Fruit fly (Drosophila melanogaster): ENCODE results near the gene Ak1.

Ak1 gene

dm6 chr3L:12183967-12184366 lies 19.9 kb downstream of the Ak1 start:
- no peak for TF ChIP-seq ttk (optimal IDR thresholded peaks at IDR 0.05)
- TF ChIP-seq insv (optimal IDR thresholded peaks at IDR 0.05): no peak
- no peak for TF ChIP-seq Myc (optimal IDR thresholded peaks at IDR 0.05)
- TF ChIP-seq psq (optimal IDR thresholded peaks at IDR 0.05): no peak
- no peak for TF ChIP-seq h (optimal IDR thresholded peaks at IDR 0.05)
- TF ChIP-seq Sin3A (optimal IDR thresholded peaks at IDR 0.05): no peak

dm6 chr3L:12178847-12179437 lies 24.9 kb downstream of the Ak1 start:
- TF ChIP-seq Myc (optimal IDR thresholded peaks at IDR 0.05): no peak
- TF ChIP-seq h (optimal IDR thresholded peaks at IDR 0.05): no peak
- TF ChIP-seq Sin3A (optimal IDR thresholded peaks at IDR 0.05): no peak
- no peak for TF ChIP-seq psq (optimal IDR thresholded peaks at IDR 0.05)
- no peak for TF ChIP-seq insv (optimal IDR thresholded peaks at IDR 0.05)
- TF ChIP-seq ttk (optimal IDR thresholded peaks at IDR 0.05): no peak

dm6 chr3L:12177301-12177700 lies 26.6 kb downstream of the Ak1 start, which contains the start of gene CAH2:
CAH2 (plus strand) TSS chr3L:12177601.
- TF ChIP-seq ttk (optimal IDR thresholded peaks at IDR 0.05) (no peak), Myc (optimal IDR thresholded peaks at IDR 0.05) (no peak), Sin3A (optimal IDR thresholded peaks at IDR 0.05) (no peak)

- no peak for TF ChIP-seq psq (optimal IDR thresholded peaks at IDR 0.05)
- no peak for TF ChIP-seq h (optimal IDR thresholded peaks at IDR 0.05)
- no peak for TF ChIP-seq ttk (optimal IDR thresholded peaks at IDR 0.05)
Measured at dm6 chr3L:12175382-12175781, 28.5 kb downstream of the Ak1 start, which contains the start of gene Rh7. Rh7 (minus strand) TSS chr3L:12175482.

dm6 chr3L:12163693-12164092 lies 40.2 kb downstream of the Ak1 start, which contains the start of gene CG9760:
CG9760 (minus strand) TSS chr3L:12163735.
- TF ChIP-seq insv (optimal IDR thresholded peaks at IDR 0.05) (no peak), ttk (optimal IDR thresholded peaks at IDR 0.05) (no peak), psq (optimal IDR thresholded peaks at IDR 0.05) (no peak), Sin3A (optimal IDR thresholded peaks at IDR 0.05) (no peak), h (optimal IDR thresholded peaks at IDR 0.05) (no peak), Myc (optimal IDR thresholded peaks at IDR 0.05) (no peak)

dm6 chr3L:12163082-12163481 lies 40.8 kb downstream of the Ak1 start:
- TF ChIP-seq Sin3A (optimal IDR thresholded peaks at IDR 0.05) (no peak), psq (optimal IDR thresholded peaks at IDR 0.05) (no peak), insv (optimal IDR thresholded peaks at IDR 0.05) (no peak), Myc (optimal IDR thresholded peaks at IDR 0.05) (no peak), h (optimal IDR thresholded peaks at IDR 0.05) (no peak), ttk (optimal IDR thresholded peaks at IDR 0.05) (no peak)

dm6 chr3L:12162156-12162682 lies 41.7 kb downstream of the Ak1 start:
- TF ChIP-seq ttk (optimal IDR thresholded peaks at IDR 0.05) (no peak), Myc (optimal IDR thresholded peaks at IDR 0.05) (no peak), insv (optimal IDR thresholded peaks at IDR 0.05) (no peak), psq (optimal IDR thresholded peaks at IDR 0.05) (no peak), h (optimal IDR thresholded peaks at IDR 0.05) (no peak), Sin3A (optimal IDR thresholded peaks at IDR 0.05) (no peak)

Measured in Kc167 (cell line).